Fruit fly (Drosophila melanogaster): Measurements from ENCODE around the gene emb.
A peak's percentile ranks its signal among the peaks of the same experiment; 100 is the strongest.

- TF ChIP-seq CG7101 (tag; optimal IDR thresholded peaks at IDR 0.05) (peak; percentile 46), CG5204 (GFP tag; optimal IDR thresholded peaks at IDR 0.05) (no peak), toe (GFP tag; optimal IDR thresholded peaks at IDR 0.05) (peak; percentile 54), CG12768 (GFP tag; optimal IDR thresholded peaks at IDR 0.05) (no peak), Mnt (GFP tag; optimal IDR thresholded peaks at IDR 0.05) (peak; percentile 96), ovo (GFP tag; optimal IDR thresholded peaks at IDR 0.05) (no peak), CG33017 (tag; optimal IDR thresholded peaks at IDR 0.05) (no peak), Hr96 (GFP tag; optimal IDR thresholded peaks at IDR 0.05) (peak; percentile 19)
These were observed 39.1 kb upstream of the emb start, which contains the start of the genes RpS13 and CSN8 for dm6 chr2L:8364006-8364956.
